Worm (Caenorhabditis elegans): ENCODE measurements around the gene T28D9.1.

DNA sequence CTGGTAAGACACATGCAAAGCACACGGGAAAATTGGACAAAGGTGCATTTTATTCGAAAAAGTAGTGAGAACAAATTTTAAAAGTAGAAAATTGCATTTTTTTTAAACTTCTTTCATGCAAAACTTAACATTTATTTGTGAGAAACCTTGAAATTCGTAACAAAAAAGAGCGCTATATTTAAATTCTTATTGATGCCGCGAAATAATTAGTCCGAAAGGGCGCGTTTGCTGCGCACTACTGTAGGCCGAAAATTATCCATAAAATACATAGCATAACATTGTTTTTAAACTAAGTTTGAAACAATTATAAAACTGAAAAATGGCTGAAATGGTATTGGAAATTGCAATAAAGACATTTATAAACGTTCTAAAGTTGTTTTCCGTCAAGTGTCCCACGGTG is 27.5 kb downstream of the T28D9.1 start:
- no peak for TF ChIP-seq nhr-67 (tag; optimal IDR thresholded peaks at IDR 0.05)
- no peak for TF ChIP-seq nhr-77 (tag; optimal IDR thresholded peaks at IDR 0.05)
- no peak for TF ChIP-seq elt-3 (tag; optimal IDR thresholded peaks at IDR 0.05)
- TF ChIP-seq fkh-2 (tag; optimal IDR thresholded peaks at IDR 0.05) = no peak
- TF ChIP-seq zag-1 (tag; optimal IDR thresholded peaks at IDR 0.05) = no peak
- no peak for TF ChIP-seq nhr-12 (tag; optimal IDR thresholded peaks at IDR 0.05)
- TF ChIP-seq nhr-237 (tag; optimal IDR thresholded peaks at IDR 0.05) = no peak
- TF ChIP-seq unc-62 (GFP tag; optimal IDR thresholded peaks at IDR 0.05) = no peak
- TF ChIP-seq nhr-11 (tag; optimal IDR thresholded peaks at IDR 0.05) = no peak
- no peak for TF ChIP-seq hmg-11 (tag; optimal IDR thresholded peaks at IDR 0.05)
- TF ChIP-seq ama-1 (optimal IDR thresholded peaks at IDR 0.05) = no peak
- no peak for TF ChIP-seq mdl-1 (tag; optimal IDR thresholded peaks at IDR 0.05)

Data from whole organism, L3 larva.